Worm (Caenorhabditis elegans) whole organism, L3 larva: ENCODE measurements around the gene abl-1.

Experiments used
- ZK546.5 ChIP-seq: sonication (generic microtip); optimal IDR thresholded peaks from 2 replicates; lab custom pipeline; 2017; ENCODE audit warnings: missing biosample characterization, missing genetic modification characterization
- aly-2 ChIP-seq: fragments of 150-350 bp; optimal IDR thresholded peaks from 2 replicates; lab custom pipeline; 2014; ENCODE audit warnings: missing biosample characterization, missing genetic modification characterization
- ama-1 ChIP-seq: fragments of 150-350 bp; optimal IDR thresholded peaks from 2 replicates; lab custom pipeline; 2018
- ceh-16 ChIP-seq: sonication (generic microtip); optimal IDR thresholded peaks from 2 replicates; lab custom pipeline; 2017; ENCODE audit warnings: missing biosample characterization, missing genetic modification characterization
- ceh-28 ChIP-seq: fragments of 150-350 bp; optimal IDR thresholded peaks from 2 replicates; lab custom pipeline; 2014; ENCODE audit warnings: missing biosample characterization, missing genetic modification reagents, missing genetic modification characterization
- daf-12 ChIP-seq: fragments of 150-350 bp; optimal IDR thresholded peaks from 2 replicates; lab custom pipeline; 2014; ENCODE audit warnings: missing biosample characterization, missing genetic modification reagents, missing genetic modification characterization
- egl-27 ChIP-seq: sonication (generic microtip); optimal IDR thresholded peaks from 4 replicates; lab custom pipeline; 2017; ENCODE audit warnings: missing biosample characterization, missing genetic modification reagents, missing genetic modification characterization
- egl-5 ChIP-seq: fragments of 150-350 bp; optimal IDR thresholded peaks from 2 replicates; lab custom pipeline; 2017; ENCODE audit warnings: missing biosample characterization, missing genetic modification reagents, missing genetic modification characterization, inconsistent platforms
- elt-2 ChIP-seq: sonication (generic microtip); optimal IDR thresholded peaks from 2 replicates; lab custom pipeline; 2016; ENCODE audit warnings: missing genetic modification reagents, mild to moderate bottlenecking, missing genetic modification characterization, missing compliant biosample characterization
- eor-1 ChIP-seq, 2 experiments: fragments of 150-350 bp; optimal IDR thresholded peaks; 2 replicates each; lab custom pipeline; 2014 to 2018; ENCODE audit warnings: missing biosample characterization in 2 of 2, missing genetic modification characterization in 2 of 2
- fkh-10 ChIP-seq: sonication (generic microtip); optimal IDR thresholded peaks from 2 replicates; lab custom pipeline; 2017; ENCODE audit warnings: missing biosample characterization, missing genetic modification reagents, missing genetic modification characterization
- fkh-2 ChIP-seq: fragments of 150-350 bp; optimal IDR thresholded peaks from 2 replicates; lab custom pipeline; 2014; ENCODE audit warnings: missing biosample characterization, missing genetic modification reagents, missing genetic modification characterization
- hmg-11 ChIP-seq: sonication (generic microtip); optimal IDR thresholded peaks from 2 replicates; lab custom pipeline; 2016; ENCODE audit warnings: missing genetic modification characterization, missing compliant biosample characterization
- mdl-1 ChIP-seq: fragments of 150-350 bp; optimal IDR thresholded peaks from 2 replicates; lab custom pipeline; 2014; ENCODE audit warnings: missing biosample characterization, missing genetic modification characterization
- nfya-1 ChIP-seq: sonication (generic microtip); optimal IDR thresholded peaks from 2 replicates; lab custom pipeline; 2017; ENCODE audit warnings: missing genetic modification characterization, mild to moderate bottlenecking, missing compliant biosample characterization, antibody characterized with exemption, moderate library complexity; ENCODE audit not compliant: insufficient read depth
- nhr-23 ChIP-seq: fragments of 150-350 bp; optimal IDR thresholded peaks from 2 replicates; lab custom pipeline; 2014; ENCODE audit warnings: missing biosample characterization, missing genetic modification reagents, missing genetic modification characterization
- nhr-25 ChIP-seq: sonication (generic microtip); optimal IDR thresholded peaks from 2 replicates; lab custom pipeline; 2017; ENCODE audit warnings: missing biosample characterization, missing genetic modification characterization
- nhr-28 ChIP-seq: fragments of 150-350 bp; optimal IDR thresholded peaks from 2 replicates; lab custom pipeline; 2014; ENCODE audit warnings: missing biosample characterization, missing genetic modification characterization
- nhr-43 ChIP-seq: sonication (generic microtip); optimal IDR thresholded peaks from 2 replicates; lab custom pipeline; 2016; ENCODE audit warnings: mild to moderate bottlenecking, missing genetic modification characterization, missing compliant biosample characterization; ENCODE audit not compliant: poor library complexity, severe bottlenecking
- nhr-76 ChIP-seq: fragments of 150-350 bp; sonication (generic microtip); optimal IDR thresholded peaks from 5 replicates; lab custom pipeline; 2014; ENCODE audit warnings: missing biosample characterization, missing genetic modification characterization
- pha-4 ChIP-seq: fragments of 150-350 bp; optimal IDR thresholded peaks from 2 replicates; lab custom pipeline; 2014; ENCODE audit warnings: missing biosample characterization, missing genetic modification reagents, missing genetic modification characterization
- pqm-1 ChIP-seq: fragments of 150-350 bp; optimal IDR thresholded peaks from 2 replicates; lab custom pipeline; 2017; ENCODE audit warnings: missing biosample characterization, missing genetic modification characterization, inconsistent platforms
- sea-2 ChIP-seq: fragments of 150-350 bp; sonication (generic microtip); optimal IDR thresholded peaks from 4 replicates; lab custom pipeline; 2014; ENCODE audit warnings: missing biosample characterization, missing genetic modification reagents, missing genetic modification characterization
- tbx-2 ChIP-seq: sonication (generic microtip); optimal IDR thresholded peaks from 2 replicates; lab custom pipeline; 2016; ENCODE audit warnings: mild to moderate bottlenecking, missing genetic modification characterization, missing compliant biosample characterization
- zag-1 ChIP-seq: fragments of 150-350 bp; optimal IDR thresholded peaks from 2 replicates; lab custom pipeline; 2014; ENCODE audit warnings: missing biosample characterization, missing genetic modification characterization
- ztf-11 ChIP-seq: fragments of 150-350 bp; optimal IDR thresholded peaks from 2 replicates; lab custom pipeline; 2014; ENCODE audit warnings: missing biosample characterization, missing genetic modification characterization
- ztf-4 ChIP-seq: fragments of 150-350 bp; optimal IDR thresholded peaks from 2 replicates; lab custom pipeline; 2014; ENCODE audit warnings: missing biosample characterization, missing genetic modification characterization

Gene abl-1

DNA sequence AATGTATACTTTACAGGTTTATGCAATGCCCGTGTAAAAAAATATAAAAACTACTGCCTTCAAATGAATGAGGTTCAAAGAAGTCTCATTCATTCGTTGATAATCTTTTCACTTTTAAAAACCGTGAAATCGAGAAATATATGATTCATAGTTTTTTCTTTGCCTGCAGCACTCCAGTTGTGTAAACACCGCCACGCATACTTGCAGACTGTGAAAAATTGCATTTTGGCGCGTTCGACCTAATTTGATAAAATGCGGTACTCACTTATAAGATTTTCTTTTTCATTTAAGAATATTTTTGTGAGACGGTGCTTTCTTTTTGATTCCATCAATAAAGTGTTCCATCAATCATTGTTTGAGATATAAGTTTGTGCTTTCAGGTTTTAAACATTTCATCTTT lies 57.2 kb downstream of the abl-1 start:
- TF ChIP-seq pqm-1 (tag; lab: Kevin White, UChicago) (peak; percentile 10), elt-2 (tag; lab: Kevin White, UChicago) (peak; percentile 16), nhr-23 (tag; lab: Kevin White, UChicago) (peak; percentile 35), hmg-11 (tag; lab: Kevin White, UChicago) (peak; percentile 11), egl-5 (tag; lab: Kevin White, UChicago) (peak; percentile 10), mdl-1 (tag; lab: Kevin White, UChicago) (no peak), pha-4 (tag; lab: Kevin White, UChicago) (peak; percentile 60), nhr-43 (tag; lab: Kevin White, UChicago) (no peak), zag-1 (no peak), nfya-1 (tag; lab: Kevin White, UChicago) (peak; percentile 61), nhr-25 (tag; lab: Kevin White, UChicago) (peak; percentile 25)

DNA sequence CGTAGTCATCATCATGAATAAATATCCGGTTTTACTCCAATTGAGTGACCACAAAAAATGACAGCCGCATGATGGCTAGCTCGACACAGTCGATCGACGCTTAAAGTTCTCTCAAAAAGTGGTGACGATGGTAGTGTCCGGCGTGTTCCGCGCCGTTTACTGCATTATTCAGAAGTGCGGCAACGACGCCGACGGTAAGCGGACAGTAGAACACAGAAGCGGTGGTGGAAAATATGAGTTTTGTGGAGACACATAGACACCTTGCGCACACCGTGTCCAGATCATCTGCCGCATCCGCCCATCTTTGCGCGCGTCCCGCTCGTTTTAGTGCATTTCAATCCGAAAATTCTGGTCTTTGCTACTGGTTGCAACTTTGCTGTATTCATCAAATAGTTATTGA lies 64.8 kb downstream of the abl-1 start, which contains the start of gene F59F5.7:
F59F5.7 (plus strand) TSS at position 301 of the 400 bp plus-strand sequence.
- TF ChIP-seq ztf-11 (no peak), ceh-16 (tag; lab: Kevin White, UChicago) (no peak), mdl-1 (tag; lab: Kevin White, UChicago) (no peak), ceh-28 (no peak), ztf-4 (no peak), fkh-10 (GFP tag; lab: Kevin White, UChicago) (no peak), eor-1 (tag; optimal IDR thresholded peaks at IDR 0.05; lab: Kevin White, UChicago) (no peak), tbx-2 (tag; lab: Kevin White, UChicago) (no peak), nfya-1 (tag; lab: Kevin White, UChicago) (no peak), aly-2 (no peak), nhr-25 (tag; lab: Kevin White, UChicago) (no peak), nhr-43 (tag; lab: Kevin White, UChicago) (no peak), nhr-76 (tag; lab: Kevin White, UChicago) (no peak), ama-1 (lab: Kevin White, UChicago) (no peak), egl-27 (tag; lab: Kevin White, UChicago) (no peak)
- TF ChIP-seq, all 47 proteins: peak for 0

DNA sequence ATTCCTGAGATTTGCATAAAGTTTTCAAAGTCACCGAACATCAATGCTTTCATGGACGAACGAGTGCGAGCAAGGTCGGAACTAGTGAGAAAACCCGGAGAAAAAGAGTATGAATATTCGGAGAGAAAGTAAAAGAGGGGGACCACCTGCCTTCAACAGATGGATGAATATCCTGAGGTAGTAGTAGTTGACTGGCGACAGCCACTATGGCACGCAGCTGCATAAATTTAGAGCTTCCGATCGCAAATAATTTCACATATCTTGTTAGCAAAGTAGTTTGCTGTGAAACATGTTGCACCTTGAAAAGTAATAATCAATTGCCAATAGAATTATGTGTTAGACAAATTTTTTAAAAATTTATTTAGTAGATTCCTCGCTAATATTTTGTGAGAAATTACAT lies 67.2 kb downstream of the abl-1 start:
- TF ChIP-seq daf-12 (tag; lab: Kevin White, UChicago) (no peak), fkh-2 (tag; lab: Kevin White, UChicago) (no peak), ZK546.5 (tag; lab: Kevin White, UChicago) (no peak), fkh-10 (GFP tag; lab: Kevin White, UChicago) (no peak), elt-2 (tag; lab: Kevin White, UChicago) (no peak), sea-2 (no peak), egl-5 (tag; lab: Kevin White, UChicago) (no peak), mdl-1 (tag; lab: Kevin White, UChicago) (no peak), nhr-28 (tag; lab: Kevin White, UChicago) (no peak)
